Worm (Caenorhabditis elegans) whole organism, L3 larva: ENCODE data around the gene C12D5.4.

Source experiments
- R02D3.7 ChIP-seq: fragments of 150-350 bp; optimal IDR thresholded peaks from 2 replicates; lab custom pipeline; 2014; ENCODE audit warnings: missing biosample characterization, missing genetic modification characterization
- aly-2 ChIP-seq: fragments of 150-350 bp; optimal IDR thresholded peaks from 2 replicates; lab custom pipeline; 2014; ENCODE audit warnings: missing biosample characterization, missing genetic modification characterization
- ceh-16 ChIP-seq: sonication (generic microtip); optimal IDR thresholded peaks from 2 replicates; lab custom pipeline; 2017; ENCODE audit warnings: missing biosample characterization, missing genetic modification characterization
- ceh-28 ChIP-seq: fragments of 150-350 bp; optimal IDR thresholded peaks from 2 replicates; lab custom pipeline; 2014; ENCODE audit warnings: missing biosample characterization, missing genetic modification reagents, missing genetic modification characterization
- ceh-82 ChIP-seq: fragments of 150-350 bp; optimal IDR thresholded peaks from 2 replicates; lab custom pipeline; 2014; ENCODE audit warnings: missing biosample characterization, missing genetic modification characterization
- ceh-9 ChIP-seq: sonication (generic microtip); optimal IDR thresholded peaks from 2 replicates; lab custom pipeline; 2018; ENCODE audit warnings: missing biosample characterization, missing genetic modification characterization
- daf-12 ChIP-seq: fragments of 150-350 bp; optimal IDR thresholded peaks from 2 replicates; lab custom pipeline; 2014; ENCODE audit warnings: missing biosample characterization, missing genetic modification reagents, missing genetic modification characterization
- egl-5 ChIP-seq: fragments of 150-350 bp; optimal IDR thresholded peaks from 2 replicates; lab custom pipeline; 2017; ENCODE audit warnings: missing biosample characterization, missing genetic modification reagents, missing genetic modification characterization, inconsistent platforms
- elt-1 ChIP-seq: fragments of 150-350 bp; optimal IDR thresholded peaks from 2 replicates; lab custom pipeline; 2014; ENCODE audit warnings: missing biosample characterization, missing genetic modification characterization
- elt-2 ChIP-seq: sonication (generic microtip); optimal IDR thresholded peaks from 2 replicates; lab custom pipeline; 2016; ENCODE audit warnings: missing genetic modification reagents, mild to moderate bottlenecking, missing genetic modification characterization, missing compliant biosample characterization
- elt-3 ChIP-seq, 3 experiments: fragments of 150-350 bp in 1 of 3; sonication (generic microtip) in 2 of 3; optimal IDR thresholded peaks; 2 replicates in 2 of 3; 4 replicates in 1 of 3; lab custom pipeline; 2014 to 2017; ENCODE audit warnings: missing biosample characterization in 3 of 3, missing genetic modification characterization in 3 of 3
- eor-1 ChIP-seq, 2 experiments: fragments of 150-350 bp; optimal IDR thresholded peaks; 2 replicates each; lab custom pipeline; 2014 to 2018; ENCODE audit warnings: missing biosample characterization in 2 of 2, missing genetic modification characterization in 2 of 2
- fkh-10 ChIP-seq: sonication (generic microtip); optimal IDR thresholded peaks from 2 replicates; lab custom pipeline; 2017; ENCODE audit warnings: missing biosample characterization, missing genetic modification reagents, missing genetic modification characterization
- fkh-2 ChIP-seq: fragments of 150-350 bp; optimal IDR thresholded peaks from 2 replicates; lab custom pipeline; 2014; ENCODE audit warnings: missing biosample characterization, missing genetic modification reagents, missing genetic modification characterization
- hmg-11 ChIP-seq: sonication (generic microtip); optimal IDR thresholded peaks from 2 replicates; lab custom pipeline; 2016; ENCODE audit warnings: missing genetic modification characterization, missing compliant biosample characterization
- jun-1 ChIP-seq: fragments of 150-350 bp; optimal IDR thresholded peaks from 2 replicates; lab custom pipeline; 2014; ENCODE audit warnings: missing biosample characterization, missing genetic modification reagents, missing genetic modification characterization
- lin-15B ChIP-seq: fragments of 150-350 bp; optimal IDR thresholded peaks from 2 replicates; lab custom pipeline; 2014; ENCODE audit warnings: missing biosample characterization, missing genetic modification characterization
- lin-39 ChIP-seq: fragments of 150-350 bp; optimal IDR thresholded peaks from 2 replicates; lab custom pipeline; 2018; ENCODE audit warnings: missing biosample characterization, missing genetic modification reagents, missing genetic modification characterization
- lsy-12 ChIP-seq: sonication (generic microtip); optimal IDR thresholded peaks from 2 replicates; lab custom pipeline; 2016; ENCODE audit warnings: mild to moderate bottlenecking, missing genetic modification characterization, missing compliant biosample characterization
- mdl-1 ChIP-seq: fragments of 150-350 bp; optimal IDR thresholded peaks from 2 replicates; lab custom pipeline; 2014; ENCODE audit warnings: missing biosample characterization, missing genetic modification characterization
- nfya-1 ChIP-seq: sonication (generic microtip); optimal IDR thresholded peaks from 2 replicates; lab custom pipeline; 2017; ENCODE audit warnings: missing genetic modification characterization, mild to moderate bottlenecking, missing compliant biosample characterization, antibody characterized with exemption, moderate library complexity; ENCODE audit not compliant: insufficient read depth
- nhr-11 ChIP-seq: fragments of 150-350 bp; optimal IDR thresholded peaks from 2 replicates; lab custom pipeline; 2014; ENCODE audit warnings: missing biosample characterization, missing genetic modification characterization
- nhr-23 ChIP-seq: fragments of 150-350 bp; optimal IDR thresholded peaks from 2 replicates; lab custom pipeline; 2014; ENCODE audit warnings: missing biosample characterization, missing genetic modification reagents, missing genetic modification characterization
- nhr-25 ChIP-seq: sonication (generic microtip); optimal IDR thresholded peaks from 2 replicates; lab custom pipeline; 2017; ENCODE audit warnings: missing biosample characterization, missing genetic modification characterization
- nhr-28 ChIP-seq: fragments of 150-350 bp; optimal IDR thresholded peaks from 2 replicates; lab custom pipeline; 2014; ENCODE audit warnings: missing biosample characterization, missing genetic modification characterization
- nhr-67 ChIP-seq: fragments of 150-350 bp; optimal IDR thresholded peaks from 2 replicates; lab custom pipeline; 2014; ENCODE audit warnings: missing biosample characterization, missing genetic modification characterization
- nhr-76 ChIP-seq: fragments of 150-350 bp; sonication (generic microtip); optimal IDR thresholded peaks from 5 replicates; lab custom pipeline; 2014; ENCODE audit warnings: missing biosample characterization, missing genetic modification characterization
- nhr-77 ChIP-seq: fragments of 150-350 bp; optimal IDR thresholded peaks from 2 replicates; lab custom pipeline; 2014; ENCODE audit warnings: missing biosample characterization, missing genetic modification characterization
- pha-4 ChIP-seq: fragments of 150-350 bp; optimal IDR thresholded peaks from 2 replicates; lab custom pipeline; 2014; ENCODE audit warnings: missing biosample characterization, missing genetic modification reagents, missing genetic modification characterization
- pqm-1 ChIP-seq: fragments of 150-350 bp; optimal IDR thresholded peaks from 2 replicates; lab custom pipeline; 2017; ENCODE audit warnings: missing biosample characterization, missing genetic modification characterization, inconsistent platforms
- sea-2 ChIP-seq: fragments of 150-350 bp; sonication (generic microtip); optimal IDR thresholded peaks from 4 replicates; lab custom pipeline; 2014; ENCODE audit warnings: missing biosample characterization, missing genetic modification reagents, missing genetic modification characterization
- snpc-4 ChIP-seq: fragments of 150-350 bp; optimal IDR thresholded peaks from 2 replicates; lab custom pipeline; 2014; ENCODE audit warnings: missing biosample characterization, missing genetic modification characterization
- tbx-2 ChIP-seq: sonication (generic microtip); optimal IDR thresholded peaks from 2 replicates; lab custom pipeline; 2016; ENCODE audit warnings: mild to moderate bottlenecking, missing genetic modification characterization, missing compliant biosample characterization
- unc-39 ChIP-seq: sonication (generic microtip); optimal IDR thresholded peaks from 4 replicates; lab custom pipeline; 2017; ENCODE audit warnings: missing biosample characterization, missing genetic modification characterization
- ztf-4 ChIP-seq: fragments of 150-350 bp; optimal IDR thresholded peaks from 2 replicates; lab custom pipeline; 2014; ENCODE audit warnings: missing biosample characterization, missing genetic modification characterization

Gene C12D5.4

ce11 chrV:7653567-7653966 lies 18.8 kb upstream of the C12D5.4 start, which contains the start of gene srh-200:
Gene srh-200, minus strand, starts transcription at chrV:7653667.
- TF ChIP-seq lin-39 (tag; lab: Kevin White, UChicago), result no peak
- no peak for TF ChIP-seq nhr-28 (tag; lab: Kevin White, UChicago)
- no peak for TF ChIP-seq lin-15B
- no peak for TF ChIP-seq pqm-1 (tag; lab: Kevin White, UChicago)

ce11 chrV:7667940-7668339 lies 4.4 kb upstream of the C12D5.4 start, which contains the start of gene C12D5.5:
Gene C12D5.5, plus strand, starts transcription at chrV:7668240.
- TF ChIP-seq daf-12 (no peak), ztf-4 (tag; lab: Kevin White, UChicago) (no peak), nfya-1 (no peak), elt-3 (tag; optimal IDR thresholded peaks at IDR 0.05; lab: Kevin White, UChicago) (no peak), tbx-2 (no peak), nhr-25 (tag; lab: Kevin White, UChicago) (no peak), aly-2 (no peak), jun-1 (tag; lab: Kevin White, UChicago) (no peak), hmg-11 (tag; lab: Kevin White, UChicago) (no peak), nhr-67 (tag; lab: Kevin White, UChicago) (no peak), fkh-10 (no peak), elt-1 (tag; lab: Kevin White, UChicago) (no peak), lsy-12 (no peak), fkh-2 (no peak), pha-4 (tag; lab: Kevin White, UChicago) (no peak), eor-1 (tag; optimal IDR thresholded peaks at IDR 0.05; lab: Kevin White, UChicago) (no peak)
- TF ChIP-seq, all 47 proteins: peak for 0

ce11 chrV:7675904-7676303 lies 3.5 kb downstream of the C12D5.4 start, which contains the start of gene C12D5.3:
Gene C12D5.3, plus strand, starts transcription at chrV:7676204.
- no peak for TF ChIP-seq ceh-9 (tag; lab: Kevin White, UChicago)
- TF ChIP-seq nfya-1, result no peak
- no peak for TF ChIP-seq fkh-10
- no peak for TF ChIP-seq jun-1 (tag; lab: Kevin White, UChicago)
- TF ChIP-seq nhr-77 (tag; lab: Kevin White, UChicago), result no peak
- TF ChIP-seq R02D3.7 (tag; lab: Kevin White, UChicago), result no peak
- TF ChIP-seq mdl-1, result no peak
- TF ChIP-seq, all 47 proteins: peak for 0

- no peak for TF ChIP-seq fkh-2
- TF ChIP-seq nhr-25 (tag; lab: Kevin White, UChicago), result peak; percentile 25
- no peak for TF ChIP-seq eor-1 (tag; optimal IDR thresholded peaks at IDR 0.05; lab: Kevin White, UChicago)
- peak; percentile 74 for TF ChIP-seq pqm-1 (tag; lab: Kevin White, UChicago)
- TF ChIP-seq egl-5 (tag; lab: Kevin White, UChicago), result peak; percentile 29
- TF ChIP-seq ceh-82 (tag; lab: Kevin White, UChicago), result no peak
- no peak for TF ChIP-seq R02D3.7 (tag; lab: Kevin White, UChicago)
- peak; percentile 32 for TF ChIP-seq elt-2 (tag; lab: Kevin White, UChicago)
- TF ChIP-seq nhr-77 (tag; lab: Kevin White, UChicago), result no peak
- no peak for TF ChIP-seq nhr-28 (tag; lab: Kevin White, UChicago)
- TF ChIP-seq nhr-23 (tag; lab: Kevin White, UChicago), result peak; percentile 36
- TF ChIP-seq ceh-28 (tag; lab: Kevin White, UChicago), result peak; percentile 65
- TF ChIP-seq sea-2 (GFP tag; lab: Kevin White, UChicago), result no peak
Measured at ce11 chrV:7681388-7681787, 9.0 kb downstream of the C12D5.4 start, which contains the start of gene cyp-33A1. Gene cyp-33A1, minus strand, starts transcription at chrV:7681459.

ce11 chrV:7683907-7684655 lies 11.7 kb downstream of the C12D5.4 start, which contains the start of gene sre-11:
Gene sre-11, minus strand, starts transcription at chrV:7683957.
- TF ChIP-seq ceh-16 (tag; lab: Kevin White, UChicago) (no peak), nfya-1 (no peak), nhr-76 (tag; lab: Kevin White, UChicago) (no peak), nhr-11 (tag; lab: Kevin White, UChicago) (no peak), snpc-4 (no peak), elt-1 (tag; lab: Kevin White, UChicago) (no peak), nhr-77 (tag; lab: Kevin White, UChicago) (no peak), nhr-25 (tag; lab: Kevin White, UChicago) (no peak), unc-39 (tag; lab: Kevin White, UChicago) (no peak)
